Worm (Caenorhabditis elegans): ENCODE data around the gene gex-4.
"Not testable (repeated sequence)": the region's sequence is repeated elsewhere in the genome, so short reads cannot be mapped to it uniquely, and the experiment has no call there.

gex-4 gene

ce11 chrIII:12182919-12183318 is 35.5 kb downstream of the gex-4 start, which contains the start of gene Y75B8A.10:
Gene Y75B8A.10, minus strand, starts transcription at chrIII:12183019.
- TF ChIP-seq die-1 (tag; optimal IDR thresholded peaks at IDR 0.05) (no peak), Y95B8A.8 (GFP tag; IDR thresholded peaks at IDR 0.05) (no peak), bed-1 (GFP tag; IDR thresholded peaks at IDR 0.05) (no peak), pha-4 (tag; optimal IDR thresholded peaks at IDR 0.05) (no peak), Y53G8AR.9 (GFP tag; conservative IDR thresholded peaks at IDR 0.05) (no peak), nfya-1 (tag; optimal IDR thresholded peaks at IDR 0.05; ENCODE audit: borderline replicate concordance, insufficient read depth) (no peak), T26A5.8 (tag; optimal IDR thresholded peaks at IDR 0.05) (no peak), nfya-2 (GFP tag; IDR thresholded peaks at IDR 0.05) (no peak)

ce11 chrIII:12178121-12178520 is 40.3 kb downstream of the gex-4 start:
- no peak for TF ChIP-seq attf-5 (GFP tag; optimal IDR thresholded peaks at IDR 0.05)
- TF ChIP-seq D2030.7 (GFP tag; IDR thresholded peaks at IDR 0.05): no peak
- TF ChIP-seq F22D6.2 (tag; optimal IDR thresholded peaks at IDR 0.05): no peak
- TF ChIP-seq Y95B8A.8 (GFP tag; IDR thresholded peaks at IDR 0.05): no peak
- TF ChIP-seq ztf-28 (GFP tag; IDR thresholded peaks at IDR 0.05): no peak
- no peak for TF ChIP-seq F39B2.1 (GFP tag; IDR thresholded peaks at IDR 0.05)
- TF ChIP-seq lin-35 (GFP tag; optimal IDR thresholded peaks at IDR 0.05): no peak
- TF ChIP-seq madf-6 (GFP tag; IDR thresholded peaks at IDR 0.05): no peak
- TF ChIP-seq mcd-1 (GFP tag; IDR thresholded peaks at IDR 0.05): no peak
- no peak for TF ChIP-seq F37B4.10 (GFP tag; IDR thresholded peaks at IDR 0.05)
- no peak for TF ChIP-seq nfya-1 (tag; optimal IDR thresholded peaks at IDR 0.05; ENCODE audit: borderline replicate concordance, insufficient read depth)
- TF ChIP-seq dpl-1 (GFP tag; optimal IDR thresholded peaks at IDR 0.05): no peak

- not testable (repeated sequence) for TF ChIP-seq aptf-2 (GFP tag; conservative IDR thresholded peaks at IDR 0.05); Y79H2A.3 (GFP tag; conservative IDR thresholded peaks at IDR 0.05); egrh-3 (GFP tag; IDR thresholded peaks at IDR 0.05)
These were observed 41.3 kb downstream of the gex-4 start, which contains the start of gene gly-11 for ce11 chrIII:12177145-12177544. Gene gly-11, minus strand, starts transcription at chrIII:12177245.

ce11 chrIII:12167030-12167429 is 51.4 kb downstream of the gex-4 start:
- TF ChIP-seq zfh-2 (GFP tag; conservative IDR thresholded peaks at IDR 0.05): peak; percentile 62; the same call in 1 of the 2 replicates
- TF ChIP-seq egrh-3 (GFP tag; IDR thresholded peaks at IDR 0.05): peak; percentile 20; the same call in 1 of the 2 replicates
- no peak for TF ChIP-seq lag-1 (GFP tag; IDR thresholded peaks at IDR 0.05)
- no peak for TF ChIP-seq repo-1 (tag; optimal IDR thresholded peaks at IDR 0.05)

Data from whole organism, young adult.